Fruit fly (Drosophila melanogaster) whole organism, embryonic: Measurements from ENCODE around the gene Spn75F.

Experiments used
- Antp ChIP-seq: fragments of 200-800 bp; sonication (Bioruptor generic); optimal IDR thresholded peaks from 3 replicates; lab custom pipeline; 2016; ENCODE audit warnings: missing biosample characterization, missing genetic modification characterization
- CG10209 ChIP-seq: fragments of 200-800 bp; sonication (Bioruptor generic); optimal IDR thresholded peaks from 3 replicates; lab custom pipeline; 2017; ENCODE audit warnings: missing biosample characterization, mild to moderate bottlenecking, missing genetic modification characterization, missing genetic modification reagents
- CG10366 ChIP-seq: fragments of 200-800 bp; sonication (Bioruptor generic); IDR thresholded peaks from 2 replicates; pipeline ENCODE4 v1.3.6; 2022; ENCODE audit warnings: missing biosample characterization, missing genetic modification characterization
- CG10543 ChIP-seq: fragments of 200-800 bp; sonication (Bioruptor generic); optimal IDR thresholded peaks from 3 replicates; lab custom pipeline; 2017; ENCODE audit warnings: missing biosample characterization, mild to moderate bottlenecking, missing genetic modification characterization, moderate library complexity
- CG12155 ChIP-seq: fragments of 200-800 bp; sonication (Bioruptor generic); optimal IDR thresholded peaks from 3 replicates; lab custom pipeline; 2016; ENCODE audit warnings: missing biosample characterization, missing genetic modification characterization
- CG13296 ChIP-seq: fragments of 200-800 bp; sonication (Bioruptor generic); optimal IDR thresholded peaks from 3 replicates; lab custom pipeline; 2018; ENCODE audit warnings: missing biosample characterization, mild to moderate bottlenecking, missing genetic modification characterization
- CG13624 ChIP-seq: fragments of 200-800 bp; sonication (Bioruptor generic); optimal IDR thresholded peaks from 2 replicates; lab custom pipeline; 2016; ENCODE audit warnings: missing biosample characterization, missing genetic modification characterization
- CG14014 ChIP-seq: fragments of 200-800 bp; sonication (Bioruptor generic); IDR thresholded peaks from 2 replicates; pipeline ENCODE4 v1.3.6; 2022; ENCODE audit warnings: missing biosample characterization, missing genetic modification characterization
- CG14965 ChIP-seq: fragments of 200-800 bp; sonication (Bioruptor generic); optimal IDR thresholded peaks from 2 replicates; lab custom pipeline; 2016; ENCODE audit warnings: missing biosample characterization, missing genetic modification characterization, borderline replicate concordance
- CG15073 ChIP-seq: fragments of 200-800 bp; sonication (Bioruptor generic); optimal IDR thresholded peaks from 2 replicates; lab custom pipeline; 2016; ENCODE audit warnings: missing biosample characterization, missing genetic modification characterization
- CG16779 ChIP-seq: fragments of 200-800 bp; sonication (Bioruptor generic); IDR thresholded peaks from 2 replicates; pipeline ENCODE4 v1.3.6; 2022; ENCODE audit warnings: missing biosample characterization, missing genetic modification characterization
- CG17385 ChIP-seq: fragments of 200-800 bp; sonication (Bioruptor generic); optimal IDR thresholded peaks from 3 replicates; lab custom pipeline; 2018; ENCODE audit warnings: missing biosample characterization, mild to moderate bottlenecking, missing genetic modification characterization
- CG17829 ChIP-seq: fragments of 200-800 bp; optimal IDR thresholded peaks from 2 replicates; lab custom pipeline; 2019; ENCODE audit warnings: missing biosample characterization, mild to moderate bottlenecking, missing genetic modification characterization, moderate library complexity
- CG17912 ChIP-seq: fragments of 200-800 bp; sonication (Bioruptor generic); optimal IDR thresholded peaks from 2 replicates; lab custom pipeline; 2018; ENCODE audit warnings: missing biosample characterization, mild to moderate bottlenecking, missing genetic modification characterization
- CG31365 ChIP-seq: fragments of 200-800 bp; sonication (Bioruptor generic); optimal IDR thresholded peaks from 2 replicates; lab custom pipeline; 2018; ENCODE audit warnings: missing biosample characterization, mild to moderate bottlenecking, missing genetic modification characterization
- CG34376 ChIP-seq: fragments of 200-800 bp; sonication (Bioruptor generic); optimal IDR thresholded peaks from 2 replicates; lab custom pipeline; 2018; ENCODE audit warnings: missing biosample characterization, mild to moderate bottlenecking, missing genetic modification characterization
- CG4328 ChIP-seq: fragments of 200-800 bp; sonication (Bioruptor generic); optimal IDR thresholded peaks from 3 replicates; lab custom pipeline; 2017; ENCODE audit warnings: missing biosample characterization, missing genetic modification reagents, missing genetic modification characterization
- CG5180 ChIP-seq: fragments of 200-800 bp; sonication (Bioruptor generic); optimal IDR thresholded peaks from 3 replicates; lab custom pipeline; 2017; ENCODE audit warnings: missing biosample characterization, missing genetic modification characterization, mild to moderate bottlenecking, moderate library complexity, missing genetic modification reagents
- CG5245 ChIP-seq: fragments of 200-800 bp; sonication (Bioruptor generic); optimal IDR thresholded peaks from 3 replicates; lab custom pipeline; 2016; ENCODE audit warnings: missing biosample characterization, missing genetic modification characterization
- CG6813 ChIP-seq: fragments of 200-800 bp; sonication (Bioruptor generic); optimal IDR thresholded peaks from 2 replicates; lab custom pipeline; 2017; ENCODE audit warnings: missing biosample characterization, missing genetic modification characterization, mild to moderate bottlenecking, moderate library complexity, missing genetic modification reagents
- CG8388 ChIP-seq: fragments of 200-800 bp; sonication (Bioruptor generic); optimal IDR thresholded peaks from 2 replicates; lab custom pipeline; 2019; ENCODE audit warnings: missing biosample characterization, mild to moderate bottlenecking, missing genetic modification characterization, moderate library complexity
- CG8944 ChIP-seq: fragments of 200-800 bp; sonication (Bioruptor generic); optimal IDR thresholded peaks from 3 replicates; lab custom pipeline; 2016; ENCODE audit warnings: missing biosample characterization, missing genetic modification characterization
- CG9727 ChIP-seq: fragments of 200-800 bp; sonication (Bioruptor generic); optimal IDR thresholded peaks from 3 replicates; lab custom pipeline; 2017; ENCODE audit warnings: missing biosample characterization, mild to moderate bottlenecking, missing genetic modification characterization
- CoRest ChIP-seq: fragments of 200-800 bp; sonication (Bioruptor generic); optimal IDR thresholded peaks from 3 replicates; lab custom pipeline; 2018; ENCODE audit warnings: missing biosample characterization, mild to moderate bottlenecking, missing genetic modification characterization, moderate library complexity
- D ChIP-seq, 2 experiments: fragments of 200-800 bp in 1 of 2; fragments of >200 bp in 1 of 2; sonication (Bioruptor generic) in 1 of 2; optimal IDR thresholded peaks; 2 replicates in 1 of 2; 3 replicates in 1 of 2; lab custom pipeline; 2017; ENCODE audit warnings: mild to moderate bottlenecking in 1 of 2, missing biosample characterization in 1 of 2, missing genetic modification characterization in 1 of 2, missing genetic modification reagents in 1 of 2
- H15 ChIP-seq: fragments of 200-800 bp; sonication (Bioruptor generic); IDR thresholded peaks from 3 replicates; pipeline ENCODE4 v1.3.6; 2022; ENCODE audit warnings: missing biosample characterization, missing genetic modification characterization
- HmgD ChIP-seq: fragments of 200-800 bp; sonication (Bioruptor generic); optimal IDR thresholded peaks from 3 replicates; lab custom pipeline; 2016; ENCODE audit warnings: missing biosample characterization, missing genetic modification characterization
- Hr3 ChIP-seq: fragments of 200-800 bp; sonication (Bioruptor generic); optimal IDR thresholded peaks from 3 replicates; lab custom pipeline; 2016; ENCODE audit warnings: missing biosample characterization, missing genetic modification characterization
- Hr51 ChIP-seq, 2 experiments: fragments of 200-800 bp; sonication (Bioruptor generic); optimal IDR thresholded peaks; 2 replicates in 1 of 2; 3 replicates in 1 of 2; lab custom pipeline; 2016 to 2018; ENCODE audit warnings: missing biosample characterization in 2 of 2, missing genetic modification characterization in 2 of 2, mild to moderate bottlenecking in 1 of 2, moderate library complexity in 1 of 2
- Lpt ChIP-seq: fragments of >200 bp; optimal IDR thresholded peaks from 2 replicates; lab custom pipeline; 2018; ENCODE audit warnings: missing biosample characterization, missing genetic modification characterization
- Med ChIP-seq: fragments of 200-800 bp; sonication (Bioruptor generic); peaks from one replicate; lab custom pipeline; 2016; ENCODE audit warnings: missing biosample characterization, missing genetic modification characterization, mild to moderate bottlenecking, inconsistent platforms, moderate library complexity
- Oaz ChIP-seq: fragments of 200-800 bp; sonication (Bioruptor generic); IDR thresholded peaks from 2 replicates; pipeline ENCODE4 v1.3.6; 2022; ENCODE audit warnings: missing biosample characterization, missing genetic modification characterization
- ase ChIP-seq: fragments of 200-800 bp; sonication (Bioruptor generic); IDR thresholded peaks from 3 replicates; pipeline ENCODE4 v1.3.6; 2022; ENCODE audit warnings: missing biosample characterization, missing genetic modification characterization
- cas ChIP-seq: fragments of 200-800 bp; sonication (Bioruptor generic); IDR thresholded peaks from 2 replicates; pipeline ENCODE4 v1.3.6; 2022; ENCODE audit warnings: missing biosample characterization, missing genetic modification characterization
- ci ChIP-seq: fragments of 200-800 bp; sonication (Bioruptor generic); IDR thresholded peaks from 3 replicates; pipeline ENCODE4 v1.3.6; 2022; ENCODE audit warnings: missing biosample characterization, missing genetic modification characterization
- dysf ChIP-seq: fragments of 200-800 bp; sonication (Bioruptor generic); IDR thresholded peaks from 3 replicates; pipeline ENCODE4 v1.3.6; 2022; ENCODE audit warnings: missing biosample characterization, missing genetic modification characterization
- gsb ChIP-seq: fragments of 200-800 bp; sonication (Bioruptor generic); IDR thresholded peaks from 2 replicates; pipeline ENCODE4 v1.3.6; 2022; ENCODE audit warnings: missing biosample characterization, missing genetic modification characterization
- lov ChIP-seq, 2 experiments: fragments of 200-800 bp in 1 of 2; fragments of >200 bp in 1 of 2; sonication (Bioruptor generic) in 1 of 2; IDR thresholded peaks in 1 of 2; optimal IDR thresholded peaks in 1 of 2; 2 replicates in 1 of 2; 3 replicates in 1 of 2; pipeline versions ENCODE4 v1.3.6 to Lab custom; 2017 to 2022; ENCODE audit warnings: missing biosample characterization in 1 of 2, missing genetic modification characterization in 1 of 2
- mld ChIP-seq: fragments of 200-800 bp; sonication (Bioruptor generic); IDR thresholded peaks from 3 replicates; pipeline ENCODE4 v1.3.6; 2022; ENCODE audit warnings: missing biosample characterization, missing genetic modification characterization; ENCODE audit not compliant: partially characterized antibody
- nerfin-2 ChIP-seq: fragments of 200-800 bp; sonication (Bioruptor generic); IDR thresholded peaks from 2 replicates; pipeline ENCODE4 v1.3.6; 2022; ENCODE audit warnings: missing biosample characterization, missing genetic modification characterization; ENCODE audit not compliant: partially characterized antibody
- pfk ChIP-seq: fragments of 200-800 bp; sonication (Bioruptor generic); optimal IDR thresholded peaks from 2 replicates; lab custom pipeline; 2018; ENCODE audit warnings: missing biosample characterization, mild to moderate bottlenecking, missing genetic modification characterization, moderate library complexity
- phol ChIP-seq: fragments of 200-800 bp; sonication (Bioruptor generic); optimal IDR thresholded peaks from 3 replicates; lab custom pipeline; 2018; ENCODE audit warnings: missing biosample characterization, mild to moderate bottlenecking, missing genetic modification characterization, moderate library complexity
- pum ChIP-seq: fragments of 200-800 bp; sonication (Bioruptor generic); optimal IDR thresholded peaks from 2 replicates; lab custom pipeline; 2016; ENCODE audit warnings: missing biosample characterization, missing genetic modification characterization
- ro ChIP-seq: fragments of 200-800 bp; sonication (Bioruptor generic); IDR thresholded peaks from 2 replicates; pipeline ENCODE4 v1.3.6; 2022; ENCODE audit warnings: missing biosample characterization, missing genetic modification characterization
- schlank ChIP-seq: fragments of 200-800 bp; sonication (Bioruptor generic); optimal IDR thresholded peaks from 2 replicates; lab custom pipeline; 2018; ENCODE audit warnings: missing biosample characterization, mild to moderate bottlenecking, missing genetic modification characterization
- sens ChIP-seq: fragments of 200-800 bp; sonication (Bioruptor generic); peaks from one replicate; lab custom pipeline; 2016; ENCODE audit warnings: missing biosample characterization, missing genetic modification characterization
- tin ChIP-seq: fragments of 200-800 bp; sonication (Bioruptor generic); optimal IDR thresholded peaks from 3 replicates; lab custom pipeline; 2016; ENCODE audit warnings: missing biosample characterization, missing genetic modification characterization
- vnd ChIP-seq: fragments of 200-800 bp; sonication (Bioruptor generic); IDR thresholded peaks from 3 replicates; pipeline ENCODE4 v1.3.6; 2022; ENCODE audit warnings: missing biosample characterization, missing genetic modification characterization; ENCODE audit not compliant: partially characterized antibody
- z ChIP-seq: fragments of 200-800 bp; sonication (Bioruptor generic); IDR thresholded peaks from 3 replicates; pipeline ENCODE4 v1.3.6; 2022; ENCODE audit warnings: missing biosample characterization, missing genetic modification characterization
- zfh2 ChIP-seq: fragments of 200-800 bp; sonication (Bioruptor generic); optimal IDR thresholded peaks from 2 replicates; lab custom pipeline; 2016; ENCODE audit warnings: missing biosample characterization, missing genetic modification characterization

Spn75F gene

dm6 chr3L:19132586-19132985 lies 3.1 kb upstream of the Spn75F start (continued):
- no peak for TF ChIP-seq CG5180 (GFP tag; lab: Kevin White, UChicago)
- TF ChIP-seq Oaz: 0 out of 2 replicates have a peak, but pooled peaks have one; percentile 34
- peak in 1 of 2 experiments; percentile 15 for TF ChIP-seq Hr51 (GFP tag; optimal IDR thresholded peaks at IDR 0.05; lab: Kevin White, UChicago)
- TF ChIP-seq Lpt (GFP tag; lab: Kevin White, UChicago): no peak
- TF ChIP-seq CG5245 (GFP tag; lab: Kevin White, UChicago): no peak
- TF ChIP-seq CG34376 (GFP tag; lab: Kevin White, UChicago): peak; percentile 72
- no peak for TF ChIP-seq vnd (GFP tag; lab: Robert Waterston, UW)
- TF ChIP-seq pum (GFP tag; lab: Kevin White, UChicago): no peak
- TF ChIP-seq phol (tag; lab: Kevin White, UChicago): peak; percentile 69
- no peak for TF ChIP-seq HmgD (GFP tag; lab: Kevin White, UChicago)
- no peak for TF ChIP-seq CG8388 (GFP tag; lab: Kevin White, UChicago)
- TF ChIP-seq CG12155 (GFP tag; lab: Kevin White, UChicago): no peak
- peak; percentile 78; the same call in 2 of the 3 replicates for TF ChIP-seq ci
- no peak for TF ChIP-seq CG4328
- peak; percentile 53 for TF ChIP-seq CG6813 (GFP tag; lab: Kevin White, UChicago)
- peak; percentile 45 for TF ChIP-seq CG10543 (GFP tag; lab: Kevin White, UChicago)
- TF ChIP-seq CG13624 (GFP tag; lab: Kevin White, UChicago): no peak
- no peak for TF ChIP-seq tin (GFP tag; lab: Kevin White, UChicago)
- no peak for TF ChIP-seq sens (GFP tag; lab: Kevin White, UChicago)
- no peak for TF ChIP-seq Hr3
- TF ChIP-seq CG31365 (tag; lab: Kevin White, UChicago): peak; percentile 27
- no peak for TF ChIP-seq Med (GFP tag; lab: Kevin White, UChicago)
- TF ChIP-seq CG13296: peak; percentile 59
- TF ChIP-seq CG14014 (GFP tag; lab: Robert Waterston, UW): no peak
- TF ChIP-seq CG17912 (GFP tag; lab: Kevin White, UChicago): peak; percentile 5
- no peak for TF ChIP-seq zfh2 (GFP tag; lab: Kevin White, UChicago)
- no peak for TF ChIP-seq CG15073 (GFP tag; lab: Kevin White, UChicago)
- no peak for TF ChIP-seq gsb (GFP tag; lab: Robert Waterston, UW)
- peak; percentile 50; the same call in 1 of the 3 replicates for TF ChIP-seq dysf (GFP tag; lab: Robert Waterston, UW)
- TF ChIP-seq CG10366 (GFP tag; lab: Robert Waterston, UW): no peak
- no peak for TF ChIP-seq nerfin-2 (GFP tag; lab: Robert Waterston, UW)
- no peak for TF ChIP-seq mld (GFP tag; lab: Robert Waterston, UW)
- peak; percentile 50 for TF ChIP-seq CG17385 (GFP tag; lab: Kevin White, UChicago)
- no peak for TF ChIP-seq CoRest
- TF ChIP-seq CG17829 (tag; lab: Kevin White, UChicago): no peak
- 0 out of 2 replicates have a peak, but pooled peaks have one; percentile 13 for TF ChIP-seq CG16779 (GFP tag; lab: Robert Waterston, UW)
- TF ChIP-seq CG10209 (GFP tag; lab: Kevin White, UChicago): no peak
- TF ChIP-seq H15 (GFP tag; lab: Robert Waterston, UW): no peak
- TF ChIP-seq CG9727: peak; percentile 17
- TF ChIP-seq z (GFP tag; lab: Robert Waterston, UW): no peak
- TF ChIP-seq Antp (GFP tag; lab: Kevin White, UChicago): no peak
- peak; percentile 62; the same call in 1 of the 3 replicates for TF ChIP-seq ase (GFP tag; lab: Robert Waterston, UW)
- no peak for TF ChIP-seq cas
- TF ChIP-seq schlank (tag; lab: Kevin White, UChicago): no peak
- peak; percentile 93 for TF ChIP-seq CG14965
- no peak for TF ChIP-seq ro (GFP tag; lab: Robert Waterston, UW)
- no peak for TF ChIP-seq lov (optimal IDR thresholded peaks at IDR 0.05; lab: Kevin White, UChicago)
- TF ChIP-seq lov (GFP tag; IDR thresholded peaks at IDR 0.05; lab: Robert Waterston, UW): peak; percentile 58; the same call in 1 of the 3 replicates
- TF ChIP-seq CG8944 (GFP tag; lab: Kevin White, UChicago): no peak
- no peak for TF ChIP-seq D (optimal IDR thresholded peaks at IDR 0.05; lab: Kevin White, UChicago)
- peak; percentile 25 for TF ChIP-seq D (GFP tag; optimal IDR thresholded peaks at IDR 0.05; lab: Kevin White, UChicago)
- TF ChIP-seq pfk: peak; percentile 31
